Fruit fly (Drosophila melanogaster): ENCODE data around the gene Mkp3.
A peak's percentile ranks its signal among the peaks of the same experiment; 100 is the strongest.

Mkp3 gene

dm6 chr3L:19085688-19086363 lies 400 bp downstream of the Mkp3 start:
- TF ChIP-seq h (GFP tag; optimal IDR thresholded peaks at IDR 0.05) = peak; percentile 26
- peak; percentile 13 for TF ChIP-seq br (GFP tag; optimal IDR thresholded peaks at IDR 0.05)
- no peak for TF ChIP-seq CrebA (GFP tag; optimal IDR thresholded peaks at IDR 0.05; ENCODE audit: borderline replicate concordance)
- no peak for TF ChIP-seq Hr78 (GFP tag; optimal IDR thresholded peaks at IDR 0.05)
- TF ChIP-seq woc (GFP tag; optimal IDR thresholded peaks at IDR 0.05) = no peak
- TF ChIP-seq psq (GFP tag; optimal IDR thresholded peaks at IDR 0.05) = peak; percentile 67
- TF ChIP-seq tai (GFP tag; optimal IDR thresholded peaks at IDR 0.05) = peak; percentile 53
- TF ChIP-seq OdsH (GFP tag; optimal IDR thresholded peaks at IDR 0.05) = peak; percentile 4

- TF ChIP-seq br (GFP tag; optimal IDR thresholded peaks at IDR 0.05) (no peak), Rel (GFP tag; optimal IDR thresholded peaks at IDR 0.05) (no peak), Rel (tag; optimal IDR thresholded peaks at IDR 0.05) (no peak), Hr83 (GFP tag; optimal IDR thresholded peaks at IDR 0.05; ENCODE audit: poor library complexity, severe bottlenecking) (no peak), OdsH (GFP tag; optimal IDR thresholded peaks at IDR 0.05) (no peak), jim (GFP tag; optimal IDR thresholded peaks at IDR 0.05) (no peak), sage (GFP tag; optimal IDR thresholded peaks at IDR 0.05) (no peak), psq (GFP tag; optimal IDR thresholded peaks at IDR 0.05) (no peak), lola (GFP tag; optimal IDR thresholded peaks at IDR 0.05) (no peak), Dfd (GFP tag; optimal IDR thresholded peaks at IDR 0.05) (no peak), dsf (GFP tag; optimal IDR thresholded peaks at IDR 0.05; ENCODE audit: borderline replicate concordance) (no peak), foxo (GFP tag; optimal IDR thresholded peaks at IDR 0.05) (no peak), h (GFP tag; optimal IDR thresholded peaks at IDR 0.05) (no peak), fru (GFP tag; optimal IDR thresholded peaks at IDR 0.05) (no peak), Myc (optimal IDR thresholded peaks at IDR 0.05) (no peak), rgr (GFP tag; optimal IDR thresholded peaks at IDR 0.05) (no peak), woc (GFP tag; optimal IDR thresholded peaks at IDR 0.05) (no peak)
These were observed 3.1 kb downstream of the Mkp3 start for dm6 chr3L:19083126-19083525.

DNA sequence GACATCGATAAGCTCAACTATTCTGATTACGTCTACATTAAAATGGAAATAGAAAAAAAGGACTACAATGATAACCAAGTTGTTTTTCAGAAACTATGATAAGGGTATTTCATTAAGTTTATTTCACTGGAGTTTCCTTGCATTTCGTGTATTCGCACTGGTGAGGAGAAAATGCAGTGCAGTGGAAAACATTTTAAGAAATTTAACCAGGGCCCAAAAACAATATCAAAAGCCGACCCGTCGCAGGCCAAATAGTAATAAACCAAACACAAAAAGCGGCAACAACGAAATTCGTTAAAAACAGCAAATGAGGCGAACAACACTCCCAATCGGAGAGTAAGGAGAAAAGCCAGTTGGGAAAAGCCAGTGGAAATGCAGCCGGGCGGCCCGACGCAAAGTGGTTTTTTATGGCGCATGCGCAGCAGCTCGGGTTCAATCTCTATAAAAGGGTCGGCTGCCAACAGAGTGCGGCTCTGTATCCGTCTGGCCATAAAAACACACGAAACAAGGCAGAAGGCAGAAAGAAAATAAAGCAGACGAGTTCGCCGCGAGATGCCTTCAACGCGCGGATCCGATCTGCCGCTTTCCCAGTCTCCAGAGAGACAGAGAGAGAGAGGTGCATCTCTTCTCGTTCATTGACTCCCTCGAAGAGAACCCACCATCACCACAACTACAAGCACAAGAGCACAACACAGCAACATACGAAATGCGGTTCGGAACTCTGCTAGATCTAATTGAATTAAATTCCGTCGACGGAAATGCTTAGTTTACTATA lies 5.1 kb downstream of the Mkp3 start:
- TF ChIP-seq pan (optimal IDR thresholded peaks at IDR 0.05) (no peak), Dif (GFP tag; optimal IDR thresholded peaks at IDR 0.05; ENCODE audit: partially characterized antibody) (peak; percentile 70), dl (GFP tag; optimal IDR thresholded peaks at IDR 0.05; ENCODE audit: insufficient read depth in 1 of 2, partially characterized antibody in 2 of 2) (peak; percentile 16 to 56), psq (GFP tag; optimal IDR thresholded peaks at IDR 0.05) (peak; percentile 72), HLH106 (tag; optimal IDR thresholded peaks at IDR 0.05) (no peak)

dm6 chr3L:19079798-19080691 lies 6.2 kb downstream of the Mkp3 start:
- TF ChIP-seq Dfd (GFP tag; optimal IDR thresholded peaks at IDR 0.05) (no peak), Hnf4 (GFP tag; optimal IDR thresholded peaks at IDR 0.05) (no peak), OdsH (GFP tag; optimal IDR thresholded peaks at IDR 0.05) (peak; percentile 44), Abd-B (GFP tag; optimal IDR thresholded peaks at IDR 0.05) (no peak), CrebA (GFP tag; optimal IDR thresholded peaks at IDR 0.05; ENCODE audit: borderline replicate concordance) (no peak), CG32264 (GFP tag; optimal IDR thresholded peaks at IDR 0.05) (peak; percentile 2), Sp1 (GFP tag; optimal IDR thresholded peaks at IDR 0.05) (peak; percentile 69), tai (GFP tag; optimal IDR thresholded peaks at IDR 0.05) (peak; percentile 41), CG9705 (GFP tag; optimal IDR thresholded peaks at IDR 0.05) (peak; percentile 19), Dif (GFP tag; optimal IDR thresholded peaks at IDR 0.05; ENCODE audit: partially characterized antibody) (no peak), pan (optimal IDR thresholded peaks at IDR 0.05) (no peak), GATAd (GFP tag; optimal IDR thresholded peaks at IDR 0.05) (no peak), sage (GFP tag; optimal IDR thresholded peaks at IDR 0.05) (no peak), Hr83 (GFP tag; optimal IDR thresholded peaks at IDR 0.05; ENCODE audit: poor library complexity, severe bottlenecking) (no peak), dmrt93B (GFP tag; optimal IDR thresholded peaks at IDR 0.05) (peak; percentile 60), fru (GFP tag; optimal IDR thresholded peaks at IDR 0.05) (peak; percentile 77), Mio (GFP tag; optimal IDR thresholded peaks at IDR 0.05) (no peak), ey (GFP tag; optimal IDR thresholded peaks at IDR 0.05) (peak; percentile 73), sv (GFP tag; optimal IDR thresholded peaks at IDR 0.05) (no peak), Myc (optimal IDR thresholded peaks at IDR 0.05) (no peak), br (GFP tag; optimal IDR thresholded peaks at IDR 0.05) (peak; percentile 61), foxo (GFP tag; optimal IDR thresholded peaks at IDR 0.05) (peak in 1 of 2 experiments; percentile 74), Rel (GFP tag; optimal IDR thresholded peaks at IDR 0.05) (no peak), Rel (tag; optimal IDR thresholded peaks at IDR 0.05) (no peak), psq (GFP tag; optimal IDR thresholded peaks at IDR 0.05) (peak; percentile 73), HLH106 (tag; optimal IDR thresholded peaks at IDR 0.05) (peak; percentile 58), dl (GFP tag; optimal IDR thresholded peaks at IDR 0.05; ENCODE audit: insufficient read depth in 1 of 2, partially characterized antibody in 2 of 2) (no peak), N (GFP tag; optimal IDR thresholded peaks at IDR 0.05) (no peak), lola (GFP tag; optimal IDR thresholded peaks at IDR 0.05) (no peak), jim (GFP tag; optimal IDR thresholded peaks at IDR 0.05) (no peak), dsf (GFP tag; optimal IDR thresholded peaks at IDR 0.05; ENCODE audit: borderline replicate concordance) (no peak), brk (GFP tag; optimal IDR thresholded peaks at IDR 0.05) (no peak)

Measured in whole organism, wandering third instar larva.